Worm (Caenorhabditis elegans) whole organism, young adult: Measurements from ENCODE around the gene F12F6.7.

Experiments used
- C06A6.2 ChIP-seq: fragments of 200-800 bp; sonication (Bioruptor generic); conservative IDR thresholded peaks from 2 replicates; pipeline ENCODE4 v1.3.6; 2022; ENCODE audit warnings: missing genetic modification characterization, missing compliant biosample characterization
- C17E4.6 ChIP-seq: fragments of 200-800 bp; sonication (Bioruptor generic); IDR thresholded peaks from 2 replicates; pipeline ENCODE4 v1.3.6; 2022; ENCODE audit warnings: missing genetic modification reagents, missing genetic modification characterization, missing compliant biosample characterization
- D2030.7 ChIP-seq: fragments of 200-800 bp; sonication (Bioruptor generic); IDR thresholded peaks from 2 replicates; pipeline ENCODE4 v1.3.6; 2022; ENCODE audit warnings: missing genetic modification reagents, missing genetic modification characterization, missing compliant biosample characterization
- F22D6.2 ChIP-seq: sonication (generic microtip); optimal IDR thresholded peaks from 2 replicates; lab custom pipeline; 2016; ENCODE audit warnings: mild to moderate bottlenecking, missing genetic modification characterization, missing compliant biosample characterization
- F37B4.10 ChIP-seq: fragments of 200-800 bp; sonication (Bioruptor generic); IDR thresholded peaks from 2 replicates; pipeline ENCODE4 v1.3.6; 2022; ENCODE audit warnings: missing genetic modification characterization, missing compliant biosample characterization
- F52B5.7 ChIP-seq: sonication (generic microtip); optimal IDR thresholded peaks from 2 replicates; lab custom pipeline; 2016; ENCODE audit warnings: mild to moderate bottlenecking, missing genetic modification characterization, missing compliant biosample characterization
- F55B11.4 ChIP-seq: sonication (generic microtip); optimal IDR thresholded peaks from 2 replicates; lab custom pipeline; 2016; ENCODE audit warnings: missing compliant biosample characterization, missing genetic modification characterization, borderline replicate concordance; ENCODE audit not compliant: insufficient read depth
- F57A8.1 ChIP-seq: fragments of 200-800 bp; sonication (Bioruptor generic); optimal IDR thresholded peaks from 2 replicates; lab custom pipeline; 2018; ENCODE audit warnings: mild to moderate bottlenecking, missing genetic modification characterization, moderate library complexity, missing compliant biosample characterization
- F57C9.4 ChIP-seq: sonication (generic microtip); optimal IDR thresholded peaks from 2 replicates; lab custom pipeline; 2017; ENCODE audit warnings: mild to moderate bottlenecking, missing genetic modification characterization, missing compliant biosample characterization
- K12H6.12 ChIP-seq: fragments of 200-800 bp; sonication (Bioruptor generic); optimal IDR thresholded peaks from 2 replicates; lab custom pipeline; 2018; ENCODE audit warnings: mild to moderate bottlenecking, missing genetic modification characterization, missing compliant biosample characterization
- T26A5.8 ChIP-seq: sonication (generic microtip); optimal IDR thresholded peaks from 2 replicates; lab custom pipeline; 2016; ENCODE audit warnings: missing genetic modification characterization, missing compliant biosample characterization
- Y53G8AR.9 ChIP-seq: fragments of 200-800 bp; sonication (Bioruptor generic); conservative IDR thresholded peaks from 2 replicates; pipeline ENCODE4 v1.3.6; 2022; ENCODE audit warnings: missing genetic modification reagents, missing genetic modification characterization, missing compliant biosample characterization
- Y56A3A.18 ChIP-seq: fragments of 200-800 bp; sonication (Bioruptor generic); IDR thresholded peaks from 2 replicates; pipeline ENCODE4 v1.3.6; 2022; ENCODE audit warnings: missing genetic modification reagents, missing genetic modification characterization, missing compliant biosample characterization
- aptf-3 ChIP-seq: fragments of 200-800 bp; sonication (Bioruptor generic); IDR thresholded peaks from 2 replicates; pipeline ENCODE4 v1.3.6; 2022; ENCODE audit warnings: missing genetic modification characterization, missing compliant biosample characterization
- athp-1 ChIP-seq: sonication (generic microtip); optimal IDR thresholded peaks from 2 replicates; lab custom pipeline; 2017; ENCODE audit warnings: mild to moderate bottlenecking, missing genetic modification characterization, missing compliant biosample characterization
- attf-5 ChIP-seq: fragments of 200-800 bp; sonication (Bioruptor generic); optimal IDR thresholded peaks from 2 replicates; lab custom pipeline; 2018; ENCODE audit warnings: mild to moderate bottlenecking, missing genetic modification characterization, missing compliant biosample characterization
- bed-2 ChIP-seq: fragments of 200-800 bp; sonication (Bioruptor generic); IDR thresholded peaks from 2 replicates; pipeline ENCODE4 v1.3.6; 2022; ENCODE audit warnings: missing genetic modification reagents, missing genetic modification characterization, missing compliant biosample characterization
- cebp-1 ChIP-seq, 2 experiments: fragments of 200-800 bp in 1 of 2; sonication (Bioruptor generic) in 1 of 2; sonication (generic microtip) in 1 of 2; IDR thresholded peaks in 1 of 2; optimal IDR thresholded peaks in 1 of 2; 2 replicates each; pipeline versions ENCODE4 v1.3.6 to Lab custom; 2017 to 2022; ENCODE audit warnings: missing compliant biosample characterization in 2 of 2, missing genetic modification characterization in 2 of 2, mild to moderate bottlenecking in 1 of 2, missing genetic modification reagents in 1 of 2, moderate library complexity in 1 of 2
- cebp-2 ChIP-seq: fragments of 200-800 bp; sonication (Bioruptor generic); IDR thresholded peaks from 2 replicates; pipeline ENCODE4 v1.3.6; 2022; ENCODE audit warnings: missing genetic modification characterization, missing compliant biosample characterization
- ceh-79 ChIP-seq: sonication (generic microtip); optimal IDR thresholded peaks from 2 replicates; lab custom pipeline; 2017; ENCODE audit warnings: mild to moderate bottlenecking, missing genetic modification characterization, missing compliant biosample characterization
- chd-7 ChIP-seq: sonication (generic microtip); optimal IDR thresholded peaks from 2 replicates; lab custom pipeline; 2016; ENCODE audit warnings: mild to moderate bottlenecking, missing genetic modification characterization, moderate library complexity, missing compliant biosample characterization
- dpl-1 ChIP-seq: fragments of 150-350 bp; optimal IDR thresholded peaks from 2 replicates; lab custom pipeline; 2014; ENCODE audit warnings: missing biosample characterization, missing genetic modification reagents, missing genetic modification characterization
- egl-18 ChIP-seq: fragments of 200-800 bp; sonication (Bioruptor generic); IDR thresholded peaks from 2 replicates; pipeline ENCODE4 v1.3.6; 2022; ENCODE audit warnings: missing genetic modification reagents, missing genetic modification characterization, missing compliant biosample characterization
- egrh-3 ChIP-seq: fragments of 200-800 bp; sonication (Bioruptor generic); IDR thresholded peaks from 2 replicates; pipeline ENCODE4 v1.3.6; 2022; ENCODE audit warnings: missing genetic modification reagents, missing genetic modification characterization, missing compliant biosample characterization
- ekl-4 ChIP-seq: fragments of 200-800 bp; sonication (Bioruptor generic); IDR thresholded peaks from 2 replicates; pipeline ENCODE4 v1.3.6; 2022; ENCODE audit warnings: missing genetic modification reagents, missing genetic modification characterization, missing compliant biosample characterization
- ets-4 ChIP-seq: fragments of 200-800 bp; sonication (Bioruptor generic); optimal IDR thresholded peaks from 2 replicates; lab custom pipeline; 2018; ENCODE audit warnings: mild to moderate bottlenecking, missing genetic modification characterization, missing compliant biosample characterization
- hmg-20 ChIP-seq: fragments of 200-800 bp; sonication (Bioruptor generic); IDR thresholded peaks from 2 replicates; pipeline ENCODE4 v1.3.6; 2022; ENCODE audit warnings: missing genetic modification reagents, missing genetic modification characterization, missing compliant biosample characterization
- let-526 ChIP-seq: fragments of 200-800 bp; sonication (Bioruptor generic); IDR thresholded peaks from 2 replicates; pipeline ENCODE4 v1.3.6; 2022; ENCODE audit warnings: missing genetic modification reagents, missing genetic modification characterization, missing compliant biosample characterization
- lin-35 ChIP-seq, 3 experiments: fragments of 150-350 bp in 2 of 3; sonication (generic microtip) in 1 of 3; optimal IDR thresholded peaks; 2 replicates each; lab custom pipeline; 2014 to 2018; ENCODE audit warnings: missing biosample characterization in 3 of 3, missing genetic modification characterization in 3 of 3, missing genetic modification reagents in 3 of 3
- lin-54 ChIP-seq: fragments of 200-800 bp; sonication (Bioruptor generic); optimal IDR thresholded peaks from 2 replicates; lab custom pipeline; 2018; ENCODE audit warnings: mild to moderate bottlenecking, missing genetic modification characterization, missing compliant biosample characterization
- lir-1 ChIP-seq: fragments of 200-800 bp; sonication (Bioruptor generic); conservative IDR thresholded peaks from 2 replicates; pipeline ENCODE4 v1.3.6; 2022; ENCODE audit warnings: missing genetic modification reagents, missing genetic modification characterization, missing compliant biosample characterization
- madf-6 ChIP-seq: fragments of 200-800 bp; sonication (Bioruptor generic); IDR thresholded peaks from 2 replicates; pipeline ENCODE4 v1.3.6; 2022; ENCODE audit warnings: missing genetic modification reagents, missing genetic modification characterization, missing compliant biosample characterization
- mcd-1 ChIP-seq: fragments of 200-800 bp; sonication (Bioruptor generic); IDR thresholded peaks from 2 replicates; pipeline ENCODE4 v1.3.6; 2022; ENCODE audit warnings: missing genetic modification reagents, missing genetic modification characterization, missing compliant biosample characterization
- mel-28 ChIP-seq: sonication (generic microtip); optimal IDR thresholded peaks from 2 replicates; lab custom pipeline; 2016; ENCODE audit warnings: borderline replicate concordance, mild to moderate bottlenecking, missing genetic modification characterization, missing compliant biosample characterization
- mes-4 ChIP-seq: sonication (generic microtip); optimal IDR thresholded peaks from 2 replicates; lab custom pipeline; 2016; ENCODE audit warnings: missing genotype, missing genetic modification characterization, missing compliant biosample characterization
- nfya-1 ChIP-seq: sonication (generic microtip); optimal IDR thresholded peaks from 2 replicates; lab custom pipeline; 2017; ENCODE audit warnings: antibody characterized with exemption, missing compliant biosample characterization, missing genetic modification characterization, borderline replicate concordance; ENCODE audit not compliant: insufficient read depth
- nhr-80 ChIP-seq: sonication (generic microtip); optimal IDR thresholded peaks from 2 replicates; lab custom pipeline; 2016; ENCODE audit warnings: missing genetic modification characterization, missing compliant biosample characterization
- repo-1 ChIP-seq: sonication (generic microtip); optimal IDR thresholded peaks from 2 replicates; lab custom pipeline; 2017; ENCODE audit warnings: mild to moderate bottlenecking, missing genetic modification characterization, missing compliant biosample characterization
- rpc-1 ChIP-seq, 2 experiments: fragments of 150-350 bp in 1 of 2; sonication (generic microtip) in 1 of 2; optimal IDR thresholded peaks; 2 replicates each; lab custom pipeline; 2014 to 2018; ENCODE audit warnings: missing biosample characterization in 1 of 2, missing genetic modification characterization in 1 of 2, missing genetic modification reagents in 1 of 2, missing genotype in 1 of 2
- sdz-38 ChIP-seq: sonication (generic microtip); optimal IDR thresholded peaks from 2 replicates; lab custom pipeline; 2016; ENCODE audit warnings: missing genotype, missing genetic modification characterization, missing compliant biosample characterization
- snpc-1.1 ChIP-seq: sonication (generic microtip); optimal IDR thresholded peaks from 2 replicates; lab custom pipeline; 2017; ENCODE audit warnings: missing genetic modification characterization, mild to moderate bottlenecking, missing compliant biosample characterization, antibody characterized with exemption, moderate library complexity, missing genotype, missing genetic modification reagents; ENCODE audit not compliant: insufficient read depth
- snpc-3.4 ChIP-seq: sonication (generic microtip); optimal IDR thresholded peaks from 2 replicates; lab custom pipeline; 2017; ENCODE audit warnings: missing genetic modification characterization, mild to moderate bottlenecking, missing compliant biosample characterization, antibody characterized with exemption, moderate library complexity, missing genotype, missing genetic modification reagents
- somi-1 ChIP-seq: fragments of 200-800 bp; sonication (Bioruptor generic); optimal IDR thresholded peaks from 2 replicates; lab custom pipeline; 2018; ENCODE audit warnings: mild to moderate bottlenecking, missing genetic modification characterization, missing compliant biosample characterization
- ztf-18 ChIP-seq: sonication (generic microtip); optimal IDR thresholded peaks from 2 replicates; lab custom pipeline; 2016; ENCODE audit warnings: missing genotype, mild to moderate bottlenecking, missing genetic modification characterization, missing compliant biosample characterization
- ztf-25 ChIP-seq: fragments of 200-800 bp; sonication (Bioruptor generic); IDR thresholded peaks from 2 replicates; pipeline ENCODE4 v1.3.6; 2022; ENCODE audit warnings: missing genetic modification reagents, missing genetic modification characterization, missing compliant biosample characterization
- ztf-26 ChIP-seq: sonication (generic microtip); optimal IDR thresholded peaks from 2 replicates; lab custom pipeline; 2017; ENCODE audit warnings: missing genetic modification characterization, missing compliant biosample characterization
- ztf-28 ChIP-seq: fragments of 200-800 bp; sonication (Bioruptor generic); IDR thresholded peaks from 2 replicates; pipeline ENCODE4 v1.3.6; 2022; ENCODE audit warnings: missing genetic modification reagents, missing genetic modification characterization, missing compliant biosample characterization
- ztf-3 ChIP-seq: fragments of 200-800 bp; sonication (Bioruptor generic); optimal IDR thresholded peaks from 2 replicates; lab custom pipeline; 2018; ENCODE audit warnings: mild to moderate bottlenecking, missing genetic modification characterization, missing compliant biosample characterization

Gene F12F6.7

ce11 chrIV:11566146-11566545 is 4.5 kb upstream of the F12F6.7 start, which contains the start of gene sec-24.1 (continued):
- TF ChIP-seq nfya-1 (tag; lab: Kevin White, UChicago), result no peak
- TF ChIP-seq F37B4.10 (GFP tag; lab: Robert Waterston, UW), result no peak
- peak; percentile 22 for TF ChIP-seq K12H6.12 (tag; lab: Kevin White, UChicago)
- TF ChIP-seq rpc-1 (optimal IDR thresholded peaks at IDR 0.05; lab: Kevin White, UChicago), result peak; percentile 15
- no peak for TF ChIP-seq rpc-1 (tag; optimal IDR thresholded peaks at IDR 0.05; lab: Kevin White, UChicago)
- no peak for TF ChIP-seq sdz-38 (tag; lab: Kevin White, UChicago)
- peak; percentile 32 for TF ChIP-seq athp-1 (tag; lab: Kevin White, UChicago)
- TF ChIP-seq let-526, result no peak
- peak; percentile 56 for TF ChIP-seq attf-5
- peak in 1 of 3 experiments; percentile 94 for TF ChIP-seq lin-35 (GFP tag; optimal IDR thresholded peaks at IDR 0.05; lab: Kevin White, UChicago)
- TF ChIP-seq repo-1, result peak; percentile 6
- TF ChIP-seq lin-54, result peak; percentile 86
- TF ChIP-seq F22D6.2 (tag; lab: Kevin White, UChicago), result no peak
- no peak for TF ChIP-seq F55B11.4
- peak; percentile 59 for TF ChIP-seq dpl-1 (GFP tag; lab: Kevin White, UChicago)
- no peak for TF ChIP-seq bed-2 (GFP tag; lab: Robert Waterston, UW)
- TF ChIP-seq lir-1, result 0 out of 2 replicates have a peak, but pooled peaks have one; percentile 21
- no peak for TF ChIP-seq ceh-79 (tag; lab: Kevin White, UChicago)
- peak; percentile 87 for TF ChIP-seq mcd-1 (GFP tag; lab: Robert Waterston, UW)
- TF ChIP-seq snpc-3.4 (tag; lab: Kevin White, UChicago), result peak; percentile 62
- TF ChIP-seq C06A6.2 (GFP tag; lab: Robert Waterston, UW), result peak; percentile 60; the same call in 1 of the 2 replicates
- no peak for TF ChIP-seq cebp-1 (GFP tag; IDR thresholded peaks at IDR 0.05; lab: Robert Waterston, UW)
- peak; percentile 71 for TF ChIP-seq cebp-1 (tag; optimal IDR thresholded peaks at IDR 0.05; lab: Kevin White, UChicago)
- no peak for TF ChIP-seq F57C9.4 (tag; lab: Kevin White, UChicago)
- TF ChIP-seq F57A8.1, result no peak
- TF ChIP-seq ekl-4 (GFP tag; lab: Robert Waterston, UW), result peak; percentile 47; the same call in 1 of the 2 replicates
- peak; percentile 21 for TF ChIP-seq ztf-18 (tag; lab: Kevin White, UChicago)
- TF ChIP-seq nhr-80 (tag; lab: Kevin White, UChicago), result peak; percentile 9
- no peak for TF ChIP-seq ztf-25
- TF ChIP-seq somi-1 (GFP tag; lab: Kevin White, UChicago), result no peak
- no peak for TF ChIP-seq ztf-28
- 0 out of 2 replicates have a peak, but pooled peaks have one; percentile 32 for TF ChIP-seq egrh-3
- TF ChIP-seq F52B5.7 (tag; lab: Kevin White, UChicago), result no peak
- TF ChIP-seq Y53G8AR.9, result peak; percentile 82
- peak; percentile 18 for TF ChIP-seq ztf-26 (tag; lab: Kevin White, UChicago)
- TF ChIP-seq hmg-20, result no peak
- no peak for TF ChIP-seq Y56A3A.18 (GFP tag; lab: Robert Waterston, UW)
- TF ChIP-seq mel-28, result no peak
- TF ChIP-seq madf-6 (GFP tag; lab: Robert Waterston, UW), result peak; percentile 60; the same call in 1 of the 2 replicates
- TF ChIP-seq mes-4 (tag; lab: Kevin White, UChicago), result no peak
- no peak for TF ChIP-seq T26A5.8 (tag; lab: Kevin White, UChicago)
- no peak for TF ChIP-seq egl-18 (GFP tag; lab: Robert Waterston, UW)
- no peak for TF ChIP-seq snpc-1.1
- no peak for TF ChIP-seq chd-7 (tag; lab: Kevin White, UChicago)
- no peak for TF ChIP-seq cebp-2 (GFP tag; lab: Robert Waterston, UW)
- no peak for TF ChIP-seq ets-4 (GFP tag; lab: Kevin White, UChicago)
- TF ChIP-seq ztf-3 (GFP tag; lab: Kevin White, UChicago), result no peak
- no peak for TF ChIP-seq aptf-3 (GFP tag; lab: Robert Waterston, UW)
- TF ChIP-seq C17E4.6, result peak; percentile 15; the same call in 1 of the 2 replicates
- peak; percentile 63 for TF ChIP-seq D2030.7 (GFP tag; lab: Robert Waterston, UW)
